Fruit fly (Drosophila melanogaster): ENCODE data around the gene Prp6.
A peak's percentile ranks its signal among the peaks of the same experiment; 100 is the strongest.

The Prp6 gene

DNA sequence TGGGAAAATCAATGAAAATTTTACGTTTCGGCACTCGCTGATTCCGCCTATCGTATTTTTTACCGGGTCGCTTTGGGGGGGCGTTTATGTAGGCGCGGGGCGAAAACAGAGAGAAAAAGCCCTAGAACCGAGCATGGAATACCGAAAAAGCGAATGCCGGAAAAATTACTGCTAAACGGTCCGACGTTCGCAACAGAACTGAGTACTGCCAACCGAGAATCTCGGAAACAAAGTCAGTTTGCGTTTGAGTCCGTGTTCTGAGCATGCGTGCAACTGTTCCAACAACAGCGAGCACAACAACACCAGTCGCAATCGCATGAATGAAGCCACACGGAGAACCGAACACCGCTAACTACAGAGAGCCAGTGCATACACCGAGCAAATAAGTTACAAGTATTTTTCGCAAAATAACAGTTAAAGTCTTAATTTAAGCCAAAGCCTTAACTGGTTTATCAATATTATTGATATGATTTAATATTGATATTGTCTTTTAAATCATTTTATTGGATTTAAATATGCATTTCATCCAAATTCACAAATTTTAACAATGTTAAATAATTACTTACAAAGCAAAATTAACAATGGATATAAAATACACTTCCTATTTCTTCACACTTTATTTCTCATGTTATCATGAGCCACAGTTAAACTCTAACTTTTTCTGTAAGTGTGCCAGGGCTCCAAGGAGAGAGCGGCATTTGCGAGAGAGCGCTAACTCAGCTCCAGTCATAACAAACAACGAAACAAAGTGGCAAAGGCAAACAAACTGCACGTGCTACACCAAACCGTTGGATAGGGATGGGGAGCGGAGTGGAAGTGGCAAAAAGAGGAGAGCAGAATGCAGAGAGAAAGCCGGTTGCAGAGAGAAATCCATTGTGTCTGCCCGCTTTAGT is 14.6 kb upstream of the Prp6 start, which contains the start of gene CG3961 (continued):
- peak; percentile 96 for TF ChIP-seq twi (tag; optimal IDR thresholded peaks at IDR 0.05)
- TF ChIP-seq caup (GFP tag; optimal IDR thresholded peaks at IDR 0.05; ENCODE audit: severe bottlenecking): peak; percentile 94
- TF ChIP-seq phol (tag; optimal IDR thresholded peaks at IDR 0.05): peak; percentile 99
- peak; percentile 99 for TF ChIP-seq sens (GFP tag)
- peak; percentile 84 for TF ChIP-seq Aef1 (GFP tag; IDR thresholded peaks at IDR 0.05)
- TF ChIP-seq Fer3 (tag; optimal IDR thresholded peaks at IDR 0.05): peak; percentile 94
- peak; percentile 52; the same call in 1 of the 2 replicates for TF ChIP-seq bowl (GFP tag; IDR thresholded peaks at IDR 0.05)
- TF ChIP-seq CG9609 (GFP tag; optimal IDR thresholded peaks at IDR 0.05): peak; percentile 83
- TF ChIP-seq cwo (GFP tag; optimal IDR thresholded peaks at IDR 0.05): peak; percentile 97
- peak; percentile 95 for TF ChIP-seq Lhr (GFP tag; optimal IDR thresholded peaks at IDR 0.05)
- TF ChIP-seq Stat92E (GFP tag; optimal IDR thresholded peaks at IDR 0.05): peak in 1 of 3 experiments; percentile 99
- TF ChIP-seq CG2120 (GFP tag; optimal IDR thresholded peaks at IDR 0.05): peak; percentile 92
- TF ChIP-seq eve (GFP tag; optimal IDR thresholded peaks at IDR 0.05): peak; percentile 58 to 100
- TF ChIP-seq chm (GFP tag; IDR thresholded peaks at IDR 0.05): peak; percentile 83; the same call in 1 of the 2 replicates
- TF ChIP-seq CG16779 (GFP tag; IDR thresholded peaks at IDR 0.05): peak; percentile 61; the same call in 1 of the 2 replicates
- peak; percentile 88 for TF ChIP-seq CG3847 (GFP tag; IDR thresholded peaks at IDR 0.05)
- TF ChIP-seq CG6683 (GFP tag; optimal IDR thresholded peaks at IDR 0.05): peak; percentile 95
- TF ChIP-seq onecut (GFP tag; IDR thresholded peaks at IDR 0.05): peak; percentile 83
- peak; percentile 69 for TF ChIP-seq CG1647 (GFP tag; optimal IDR thresholded peaks at IDR 0.05)
- peak; percentile 94 for TF ChIP-seq jigr1 (GFP tag; IDR thresholded peaks at IDR 0.05)
- TF ChIP-seq toy (GFP tag; IDR thresholded peaks at IDR 0.05): peak; percentile 69; the same call in 1 of the 2 replicates
- TF ChIP-seq Bdp1 (GFP tag; optimal IDR thresholded peaks at IDR 0.05): peak; percentile 80
- peak; percentile 68 for TF ChIP-seq fd102C (GFP tag; optimal IDR thresholded peaks at IDR 0.05)
- TF ChIP-seq CG10147 (GFP tag; optimal IDR thresholded peaks at IDR 0.05): peak; percentile 97
- peak; percentile 79 for TF ChIP-seq dimm (GFP tag; IDR thresholded peaks at IDR 0.05)
- peak; percentile 88 for TF ChIP-seq ranshi (GFP tag; IDR thresholded peaks at IDR 0.05)
- peak; percentile 97 for TF ChIP-seq CG13296 (GFP tag; optimal IDR thresholded peaks at IDR 0.05)
- TF ChIP-seq CG8944 (GFP tag; optimal IDR thresholded peaks at IDR 0.05): peak; percentile 81
- peak; percentile 94 for TF ChIP-seq CG15696 (tag; optimal IDR thresholded peaks at IDR 0.05)
- TF ChIP-seq Mes4 (GFP tag; optimal IDR thresholded peaks at IDR 0.05): peak; percentile 86
- TF ChIP-seq CG18262 (tag; optimal IDR thresholded peaks at IDR 0.05): peak; percentile 100
- peak; percentile 98 for TF ChIP-seq CG1602 (GFP tag; optimal IDR thresholded peaks at IDR 0.05)
- TF ChIP-seq CG4328 (GFP tag; optimal IDR thresholded peaks at IDR 0.05): peak; percentile 96
- peak; percentile 83 for TF ChIP-seq pnt (GFP tag; optimal IDR thresholded peaks at IDR 0.05)
- TF ChIP-seq Oli (tag; optimal IDR thresholded peaks at IDR 0.05): peak; percentile 98
- TF ChIP-seq amos (GFP tag; IDR thresholded peaks at IDR 0.05; ENCODE audit: partially characterized antibody): no peak; the same call in 1 of the 2 replicates
- 0 out of 3 replicates have a peak, but pooled peaks have one; percentile 32 for TF ChIP-seq hb (GFP tag; IDR thresholded peaks at IDR 0.05; ENCODE audit: partially characterized antibody)
- TF ChIP-seq bsh (GFP tag; optimal IDR thresholded peaks at IDR 0.05): peak; percentile 97 to 98
- peak; percentile 97 for TF ChIP-seq bcd (GFP tag; optimal IDR thresholded peaks at IDR 0.05)
- peak; percentile 98 for TF ChIP-seq gsb-n (tag; optimal IDR thresholded peaks at IDR 0.05)
- no peak for TF ChIP-seq CG7745 (tag; optimal IDR thresholded peaks at IDR 0.05)
- TF ChIP-seq pb (GFP tag; optimal IDR thresholded peaks at IDR 0.05): peak; percentile 55
- TF ChIP-seq C15 (GFP tag; IDR thresholded peaks at IDR 0.05): no peak; the same call in 2 of the 3 replicates
- peak; percentile 98 for TF ChIP-seq CG8388 (GFP tag; optimal IDR thresholded peaks at IDR 0.05)
- TF ChIP-seq BtbVII (GFP tag; optimal IDR thresholded peaks at IDR 0.05): peak; percentile 93
- TF ChIP-seq dan (GFP tag; IDR thresholded peaks at IDR 0.05): no peak
- peak in 1 of 2 experiments; percentile 74 for TF ChIP-seq insv (GFP tag; optimal IDR thresholded peaks at IDR 0.05)

Data from whole organism, embryonic.